Worm (Caenorhabditis elegans) whole organism, L3 larva: ENCODE data around the gene Y59H11AM.4.

Source experiments
- ZK546.5 ChIP-seq: sonication (generic microtip); optimal IDR thresholded peaks from 2 replicates; lab custom pipeline; 2017; ENCODE audit warnings: missing biosample characterization, missing genetic modification characterization
- ama-1 ChIP-seq: fragments of 150-350 bp; optimal IDR thresholded peaks from 2 replicates; lab custom pipeline; 2018
- ceh-28 ChIP-seq: fragments of 150-350 bp; optimal IDR thresholded peaks from 2 replicates; lab custom pipeline; 2014; ENCODE audit warnings: missing biosample characterization, missing genetic modification reagents, missing genetic modification characterization
- fkh-10 ChIP-seq: sonication (generic microtip); optimal IDR thresholded peaks from 2 replicates; lab custom pipeline; 2017; ENCODE audit warnings: missing biosample characterization, missing genetic modification reagents, missing genetic modification characterization
- nhr-76 ChIP-seq: fragments of 150-350 bp; sonication (generic microtip); optimal IDR thresholded peaks from 5 replicates; lab custom pipeline; 2014; ENCODE audit warnings: missing biosample characterization, missing genetic modification characterization
- pha-4 ChIP-seq: fragments of 150-350 bp; optimal IDR thresholded peaks from 2 replicates; lab custom pipeline; 2014; ENCODE audit warnings: missing biosample characterization, missing genetic modification reagents, missing genetic modification characterization
- snpc-4 ChIP-seq: fragments of 150-350 bp; optimal IDR thresholded peaks from 2 replicates; lab custom pipeline; 2014; ENCODE audit warnings: missing biosample characterization, missing genetic modification characterization
- tbx-2 ChIP-seq: sonication (generic microtip); optimal IDR thresholded peaks from 2 replicates; lab custom pipeline; 2016; ENCODE audit warnings: mild to moderate bottlenecking, missing genetic modification characterization, missing compliant biosample characterization
- zag-1 ChIP-seq: fragments of 150-350 bp; optimal IDR thresholded peaks from 2 replicates; lab custom pipeline; 2014; ENCODE audit warnings: missing biosample characterization, missing genetic modification characterization

- TF ChIP-seq fkh-10 (GFP tag; lab: Kevin White, UChicago), result no peak
- no peak for TF ChIP-seq tbx-2 (tag; lab: Kevin White, UChicago)
- TF ChIP-seq pha-4 (tag; lab: Kevin White, UChicago), result no peak
- no peak for TF ChIP-seq ZK546.5
- no peak for TF ChIP-seq snpc-4 (tag; lab: Kevin White, UChicago)
- peak; percentile 78 for TF ChIP-seq nhr-76 (tag; lab: Kevin White, UChicago)
- peak; percentile 51 for TF ChIP-seq ama-1 (lab: Kevin White, UChicago)
- TF ChIP-seq ceh-28 (tag; lab: Kevin White, UChicago), result peak; percentile 42
- no peak for TF ChIP-seq zag-1 (tag; lab: Kevin White, UChicago)
These were observed 35.1 kb downstream of the Y59H11AM.4 start for ce11 chrIV:8534997-8535414.
